Worm (Caenorhabditis elegans) whole organism, L4 larva: Measurements from ENCODE around the gene cyn-6.

Source experiments
- F10B5.3 ChIP-seq: sonication (generic microtip); optimal IDR thresholded peaks from 2 replicates; lab custom pipeline; 2016; ENCODE audit warnings: mild to moderate bottlenecking, missing genetic modification characterization, missing compliant biosample characterization
- F44E2.7 ChIP-seq: fragments of 200-800 bp; sonication (Bioruptor generic); IDR thresholded peaks from 2 replicates; pipeline ENCODE4 v2.1.2; 2022; ENCODE audit warnings: missing genetic modification characterization, missing compliant biosample characterization
- Y5F2A.4 ChIP-seq: fragments of 200-800 bp; sonication (Bioruptor generic); optimal IDR thresholded peaks from 2 replicates; lab custom pipeline; 2018; ENCODE audit warnings: mild to moderate bottlenecking, missing genetic modification characterization, missing compliant biosample characterization
- ZK337.2 ChIP-seq: fragments of 200-800 bp; sonication (Bioruptor generic); IDR thresholded peaks from 2 replicates; pipeline ENCODE4 v1.3.6; 2022; ENCODE audit warnings: missing genetic modification reagents, missing genetic modification characterization, missing compliant biosample characterization
- aha-1 ChIP-seq: fragments of 150-350 bp; peaks from one replicate; lab custom pipeline; 2014; ENCODE audit warnings: missing biosample characterization, missing genetic modification characterization
- ama-1 ChIP-seq: fragments of 150-350 bp; optimal IDR thresholded peaks from 2 replicates; lab custom pipeline; 2014; ENCODE audit warnings: inconsistent platforms, mixed read lengths
- attf-4 ChIP-seq: sonication (generic microtip); optimal IDR thresholded peaks from 3 replicates; lab custom pipeline; 2017; ENCODE audit warnings: missing biosample characterization, missing genetic modification characterization
- ceh-28 ChIP-seq: fragments of 150-350 bp; optimal IDR thresholded peaks from 2 replicates; lab custom pipeline; 2014; ENCODE audit warnings: missing biosample characterization, missing genetic modification reagents, missing genetic modification characterization
- ceh-32 ChIP-seq: sonication (generic microtip); optimal IDR thresholded peaks from 2 replicates; lab custom pipeline; 2016; ENCODE audit warnings: mild to moderate bottlenecking, missing genetic modification characterization, missing compliant biosample characterization; ENCODE audit not compliant: poor library complexity
- ceh-62 ChIP-seq: sonication (generic microtip); optimal IDR thresholded peaks from 2 replicates; lab custom pipeline; 2017; ENCODE audit warnings: missing biosample characterization, missing genetic modification characterization
- daf-16 ChIP-seq, 3 experiments: sonication (generic microtip); optimal IDR thresholded peaks; 2 replicates each; lab custom pipeline; 2016 to 2017; ENCODE audit warnings: missing genetic modification characterization in 3 of 3, missing genetic modification reagents in 3 of 3, mild to moderate bottlenecking in 2 of 3, missing compliant biosample characterization in 2 of 3, missing biosample characterization in 1 of 3, moderate library complexity in 1 of 3
- egl-43 ChIP-seq: fragments of 200-800 bp; sonication (Bioruptor generic); IDR thresholded peaks from 2 replicates; pipeline ENCODE4 v1.3.6; 2022; ENCODE audit warnings: missing genetic modification reagents, missing genetic modification characterization, missing compliant biosample characterization
- hlh-11 ChIP-seq: fragments of 200-800 bp; sonication (Bioruptor generic); optimal IDR thresholded peaks from 2 replicates; lab custom pipeline; 2018; ENCODE audit warnings: mild to moderate bottlenecking, missing genetic modification characterization, missing compliant biosample characterization
- hmg-1.1 ChIP-seq: fragments of 200-800 bp; sonication (Bioruptor generic); IDR thresholded peaks from 2 replicates; pipeline ENCODE4 v1.3.6; 2022; ENCODE audit warnings: missing genetic modification reagents, missing genetic modification characterization, missing compliant biosample characterization
- lin-1 ChIP-seq: fragments of 200-800 bp; sonication (Bioruptor generic); IDR thresholded peaks from 2 replicates; pipeline ENCODE4 v1.3.6; 2022; ENCODE audit warnings: missing genetic modification reagents, missing genetic modification characterization, missing compliant biosample characterization
- lin-13 ChIP-seq: fragments of 150-350 bp; optimal IDR thresholded peaks from 2 replicates; lab custom pipeline; 2014; ENCODE audit warnings: missing biosample characterization, missing genetic modification reagents, missing genetic modification characterization
- lin-15B ChIP-seq: fragments of 150-350 bp; sonication (generic microtip); optimal IDR thresholded peaks from 3 replicates; lab custom pipeline; 2014; ENCODE audit warnings: missing biosample characterization, missing genetic modification characterization
- lin-29 ChIP-seq: fragments of 200-800 bp; sonication (Bioruptor generic); IDR thresholded peaks from 2 replicates; pipeline ENCODE4 v1.3.6; 2022; ENCODE audit warnings: missing genetic modification reagents, missing genetic modification characterization, missing compliant biosample characterization
- mdl-1 ChIP-seq, 2 experiments: fragments of 150-350 bp in 1 of 2; sonication (generic microtip) in 1 of 2; optimal IDR thresholded peaks; 2 replicates each; lab custom pipeline; 2014 to 2017; ENCODE audit warnings: missing biosample characterization in 2 of 2, missing genetic modification characterization in 2 of 2
- mep-1 ChIP-seq: fragments of 150-350 bp; sonication (generic microtip); optimal IDR thresholded peaks from 3 replicates; lab custom pipeline; 2014; ENCODE audit warnings: missing biosample characterization, missing genetic modification characterization
- nhr-102 ChIP-seq: sonication (generic microtip); optimal IDR thresholded peaks from 2 replicates; lab custom pipeline; 2016; ENCODE audit warnings: mild to moderate bottlenecking, missing genetic modification characterization, moderate library complexity, missing compliant biosample characterization
- nhr-11 ChIP-seq: fragments of 150-350 bp; optimal IDR thresholded peaks from 2 replicates; lab custom pipeline; 2014; ENCODE audit warnings: missing biosample characterization, missing genetic modification characterization
- nhr-237 ChIP-seq: sonication (generic microtip); optimal IDR thresholded peaks from 2 replicates; lab custom pipeline; 2017; ENCODE audit warnings: missing biosample characterization, missing genetic modification characterization
- nhr-48 ChIP-seq: sonication (generic microtip); optimal IDR thresholded peaks from 2 replicates; lab custom pipeline; 2016; ENCODE audit warnings: mild to moderate bottlenecking, missing genetic modification characterization, missing compliant biosample characterization
- pqm-1 ChIP-seq: sonication (generic microtip); optimal IDR thresholded peaks from 2 replicates; lab custom pipeline; 2017; ENCODE audit warnings: missing biosample characterization, missing genetic modification characterization
- set-16 ChIP-seq: fragments of 200-800 bp; sonication (Bioruptor generic); IDR thresholded peaks from 2 replicates; pipeline ENCODE4 v1.3.6; 2022; ENCODE audit warnings: missing genetic modification reagents, missing genetic modification characterization, missing compliant biosample characterization
- spr-1 ChIP-seq: sonication (generic microtip); optimal IDR thresholded peaks from 2 replicates; lab custom pipeline; 2016; ENCODE audit warnings: mild to moderate bottlenecking, missing genetic modification characterization, missing compliant biosample characterization
- tra-1 ChIP-seq: fragments of 200-800 bp; sonication (Bioruptor generic); IDR thresholded peaks from 2 replicates; pipeline ENCODE4 v1.3.6; 2022; ENCODE audit warnings: missing genetic modification reagents, missing genetic modification characterization, missing compliant biosample characterization
- unc-130 ChIP-seq: sonication (generic microtip); optimal IDR thresholded peaks from 2 replicates; lab custom pipeline; 2016; ENCODE audit warnings: missing genetic modification reagents, missing genetic modification characterization, missing compliant biosample characterization
- unc-39 ChIP-seq: sonication (generic microtip); optimal IDR thresholded peaks from 2 replicates; lab custom pipeline; 2017; ENCODE audit warnings: missing biosample characterization, missing genetic modification characterization
- unc-62 ChIP-seq, 3 experiments: fragments of 150-350 bp in 1 of 3; sonication (generic microtip); optimal IDR thresholded peaks in 2 of 3; peaks in 1 of 3; 1 replicate in 1 of 3; 2 replicates in 2 of 3; lab custom pipeline; 2014 to 2017; ENCODE audit warnings: missing biosample characterization in 3 of 3, missing genetic modification characterization in 3 of 3, missing genetic modification reagents in 3 of 3, missing genotype in 1 of 3
- vab-7 ChIP-seq: fragments of 200-800 bp; sonication (Bioruptor generic); IDR thresholded peaks from 2 replicates; pipeline ENCODE4 v1.3.6; 2022; ENCODE audit warnings: missing genetic modification reagents, missing genetic modification characterization, missing compliant biosample characterization

Gene cyn-6

DNA sequence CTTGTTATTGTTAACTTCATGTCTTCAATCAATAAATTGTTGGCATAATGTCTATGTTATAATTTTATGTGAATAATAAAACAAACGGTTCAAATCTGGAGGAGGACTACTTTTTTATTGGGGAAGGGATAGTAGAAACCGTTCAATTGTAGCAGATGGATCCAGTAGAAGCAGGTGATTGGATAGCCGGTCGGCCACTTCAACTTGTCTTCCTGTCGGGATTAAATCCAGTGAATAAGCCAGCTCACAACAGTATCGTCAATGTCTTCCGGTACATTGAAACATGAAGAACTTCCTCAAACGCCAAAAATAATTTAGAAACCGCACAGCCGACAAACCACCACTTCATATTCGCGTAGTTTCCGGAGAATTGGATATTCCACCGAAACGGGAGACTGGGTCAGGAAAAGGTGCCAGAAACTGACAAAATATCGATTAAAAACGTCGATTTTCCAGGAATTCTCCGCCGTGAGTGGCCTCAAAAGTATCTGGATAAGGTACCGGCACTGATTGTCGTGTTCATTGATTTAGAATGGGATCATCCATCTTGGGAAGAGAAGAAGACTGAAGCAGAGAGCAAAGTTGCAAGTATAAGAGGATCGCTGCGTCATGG lies 21.9 kb downstream of the cyn-6 start, which contains the start of gene trpp-11 (continued):
- TF ChIP-seq daf-16 (GFP tag; optimal IDR thresholded peaks at IDR 0.05; lab: Kevin White, UChicago): no peak
- no peak for TF ChIP-seq daf-16 (tag; optimal IDR thresholded peaks at IDR 0.05; lab: Kevin White, UChicago)
- no peak for TF ChIP-seq spr-1
- no peak for TF ChIP-seq unc-39 (tag; lab: Kevin White, UChicago)
- no peak for TF ChIP-seq tra-1 (GFP tag; lab: Robert Waterston, UW)
- TF ChIP-seq hlh-11 (tag; lab: Kevin White, UChicago): no peak
- no peak for TF ChIP-seq set-16 (GFP tag; lab: Robert Waterston, UW)

DNA sequence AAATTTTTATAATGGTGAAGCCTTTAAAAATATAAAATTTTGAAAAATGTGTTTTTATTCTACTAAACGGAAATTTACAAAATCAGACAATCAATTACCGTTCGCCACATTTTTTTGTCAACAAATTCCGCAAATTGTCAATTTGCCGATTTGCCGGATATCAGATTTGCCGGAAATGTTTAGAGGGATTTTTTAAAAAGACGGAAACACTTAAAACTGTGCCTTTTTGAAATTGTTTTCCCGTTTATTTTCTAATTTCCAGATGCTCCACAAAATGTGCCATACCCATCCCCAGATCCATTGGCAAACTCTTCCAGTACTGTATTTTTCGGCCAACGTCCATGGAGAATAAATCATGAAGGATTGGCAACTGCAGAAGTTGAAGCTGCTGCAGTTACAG lies 24.3 kb downstream of the cyn-6 start:
- TF ChIP-seq attf-4 (tag; lab: Kevin White, UChicago) (no peak), nhr-102 (tag; lab: Kevin White, UChicago) (no peak), unc-62 (GFP tag; optimal IDR thresholded peaks at IDR 0.05 in 1 of 2; lab: Kevin White, UChicago) (peak in 1 of 2 experiments; percentile 55), unc-62 (tag; optimal IDR thresholded peaks at IDR 0.05; lab: Kevin White, UChicago) (no peak), pqm-1 (tag; lab: Kevin White, UChicago) (no peak)

ce11 chrIII:802041-802440 lies 28.8 kb downstream of the cyn-6 start:
- TF ChIP-seq spr-1 (no peak), F10B5.3 (tag; lab: Kevin White, UChicago) (no peak), mep-1 (tag; lab: Kevin White, UChicago) (no peak), F44E2.7 (GFP tag; lab: Robert Waterston, UW) (no peak), set-16 (GFP tag; lab: Robert Waterston, UW) (no peak), egl-43 (GFP tag; lab: Robert Waterston, UW) (no peak), unc-130 (GFP tag; lab: Kevin White, UChicago) (no peak), ceh-62 (tag; lab: Kevin White, UChicago) (no peak), hmg-1.1 (GFP tag; lab: Robert Waterston, UW) (no peak), ZK337.2 (GFP tag; lab: Robert Waterston, UW) (no peak), lin-1 (GFP tag; lab: Robert Waterston, UW) (no peak)
- TF ChIP-seq, all 104 proteins: peak for 0

DNA sequence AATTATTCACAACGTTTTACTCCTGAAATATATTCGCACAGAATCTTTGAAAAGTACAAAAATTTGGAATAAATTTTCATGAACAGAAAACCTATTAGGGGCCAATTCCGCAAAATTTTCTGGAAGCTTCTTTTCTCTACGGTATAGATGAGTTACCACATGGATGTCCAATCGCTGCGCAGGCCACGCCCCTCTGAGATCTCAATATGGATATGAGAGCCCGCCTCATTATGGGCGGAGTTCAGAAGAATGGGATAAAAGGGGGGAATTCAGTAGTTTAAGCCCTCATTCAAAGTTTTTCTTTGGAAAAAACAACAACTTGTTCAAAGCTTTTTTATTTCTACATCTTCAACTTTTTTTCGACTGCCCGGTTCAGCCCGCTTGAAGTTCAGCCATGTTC lies 38.3 kb downstream of the cyn-6 start, which contains the start of gene daf-7:
TSS of gene daf-7 (plus strand) at position 301 of the 400 bp plus-strand sequence.
- TF ChIP-seq hmg-1.1 (GFP tag; lab: Robert Waterston, UW) (no peak), aha-1 (tag; lab: Kevin White, UChicago) (peak; percentile 65)

DNA sequence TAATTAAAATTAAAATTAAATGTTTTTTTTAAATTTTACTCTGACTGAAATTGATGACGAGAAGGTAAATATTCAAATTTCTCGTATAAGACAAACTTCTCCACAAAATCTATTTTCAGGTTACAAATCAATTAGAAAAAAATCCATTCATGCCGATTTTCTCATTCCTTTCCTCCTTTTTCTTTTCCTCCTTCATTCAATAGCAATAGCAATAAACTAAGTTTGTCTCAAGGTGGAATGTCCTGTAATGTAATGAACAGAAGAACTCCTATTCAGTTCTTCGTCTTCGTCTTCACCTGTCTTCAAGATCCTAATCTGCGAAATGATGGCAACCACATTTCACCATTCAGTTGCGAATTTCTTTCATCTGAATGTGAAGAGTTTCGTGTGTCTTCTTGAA lies 42.6 kb downstream of the cyn-6 start, which contains the start of gene dac-1:
TSS of gene dac-1 (plus strand) at position 301 of the 400 bp plus-strand sequence.
- TF ChIP-seq nhr-48 (no peak), ceh-28 (tag; lab: Kevin White, UChicago) (no peak), Y5F2A.4 (GFP tag; lab: Kevin White, UChicago) (no peak), vab-7 (GFP tag; lab: Robert Waterston, UW) (no peak), nhr-237 (tag; lab: Kevin White, UChicago) (no peak), ceh-32 (tag; lab: Kevin White, UChicago) (no peak), lin-13 (GFP tag; lab: Kevin White, UChicago) (no peak), nhr-11 (tag; lab: Kevin White, UChicago) (no peak), lin-15B (tag; lab: Kevin White, UChicago) (no peak), attf-4 (tag; lab: Kevin White, UChicago) (no peak), egl-43 (GFP tag; lab: Robert Waterston, UW) (no peak), nhr-102 (tag; lab: Kevin White, UChicago) (no peak), mdl-1 (tag; optimal IDR thresholded peaks at IDR 0.05; lab: Kevin White, UChicago) (no peak), lin-29 (GFP tag; lab: Robert Waterston, UW) (no peak), ama-1 (lab: Kevin White, UChicago) (no peak), F44E2.7 (GFP tag; lab: Robert Waterston, UW) (no peak)
